Fruit fly (Drosophila melanogaster): ENCODE data around the gene Inx5.

DNA sequence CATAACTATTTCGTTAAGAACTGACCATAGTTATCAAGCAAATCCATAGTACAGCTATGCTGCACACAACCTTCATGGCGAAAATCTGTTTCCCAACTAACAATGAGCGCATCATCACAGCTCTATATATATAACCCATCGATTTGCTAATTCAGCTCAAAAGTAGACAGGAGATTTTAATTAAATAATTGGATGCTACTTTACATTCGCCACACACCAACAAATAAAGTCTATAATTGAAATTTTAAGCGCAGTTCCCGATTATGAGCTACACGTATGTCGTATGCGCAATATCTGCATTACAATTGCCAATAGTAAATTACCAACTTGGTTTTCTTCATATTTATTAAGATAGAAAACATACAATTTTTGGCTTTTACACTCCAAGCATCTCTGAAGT, 34.9 kb downstream of the Inx5 start, which contains the start of gene Obp18a:
- no peak for TF ChIP-seq CG1620 (GFP tag; optimal IDR thresholded peaks at IDR 0.05)
- no peak for TF ChIP-seq bab1 (GFP tag; optimal IDR thresholded peaks at IDR 0.05)
- no peak for TF ChIP-seq Clk (GFP tag; optimal IDR thresholded peaks at IDR 0.05)

Data from whole organism, adult.